Worm (Caenorhabditis elegans): ENCODE data around the gene F11D11.21.

F11D11.21 gene

DNA sequence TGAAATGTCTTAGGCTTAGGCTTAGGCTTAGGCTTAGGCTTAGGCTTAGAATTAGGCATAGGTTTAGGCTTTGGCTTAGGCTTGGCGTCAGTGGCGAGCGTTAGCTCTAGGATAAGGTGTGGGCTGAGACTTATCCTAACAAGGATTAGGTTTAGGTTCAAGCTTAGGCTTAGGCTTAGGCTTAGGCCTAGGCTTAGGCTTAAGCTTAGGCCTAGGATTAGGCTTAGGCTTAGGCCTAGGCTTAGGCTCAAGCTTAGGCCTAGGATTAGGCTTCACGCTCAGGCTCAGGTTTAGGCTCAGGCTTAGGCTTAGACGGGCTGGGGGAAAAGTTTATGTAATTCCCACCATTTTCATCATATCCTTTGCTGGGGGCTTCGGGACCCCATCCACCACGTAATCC, 16.4 kb downstream of the F11D11.21 start:
- no peak for TF ChIP-seq ceh-82 (tag; optimal IDR thresholded peaks at IDR 0.05)
- no peak for TF ChIP-seq gmeb-1 (tag; optimal IDR thresholded peaks at IDR 0.05)
- TF ChIP-seq lin-13 (GFP tag; optimal IDR thresholded peaks at IDR 0.05): no peak
- TF ChIP-seq zag-1 (tag; optimal IDR thresholded peaks at IDR 0.05): no peak
- TF ChIP-seq nhr-6 (tag; optimal IDR thresholded peaks at IDR 0.05): no peak
- no peak for TF ChIP-seq F13H6.1 (tag; optimal IDR thresholded peaks at IDR 0.05)
- no peak for TF ChIP-seq unc-62 (GFP tag; optimal IDR thresholded peaks at IDR 0.05)
- no peak for TF ChIP-seq crh-2 (tag; optimal IDR thresholded peaks at IDR 0.05)
- TF ChIP-seq ceh-16 (tag; optimal IDR thresholded peaks at IDR 0.05): no peak
- TF ChIP-seq ZK546.5 (tag; optimal IDR thresholded peaks at IDR 0.05): no peak
- TF ChIP-seq R02D3.7 (tag; optimal IDR thresholded peaks at IDR 0.05): no peak
- TF ChIP-seq aly-2 (tag; optimal IDR thresholded peaks at IDR 0.05): no peak
- TF ChIP-seq sma-3 (GFP tag; optimal IDR thresholded peaks at IDR 0.05): no peak
- no peak for TF ChIP-seq Y55F3AM.14 (GFP tag; optimal IDR thresholded peaks at IDR 0.05)
- no peak for TF ChIP-seq ztf-1 (GFP tag; conservative IDR thresholded peaks at IDR 0.05)
- TF ChIP-seq lin-39 (tag; optimal IDR thresholded peaks at IDR 0.05): no peak
- no peak for TF ChIP-seq ztf-4 (tag; optimal IDR thresholded peaks at IDR 0.05)
- no peak for TF ChIP-seq nhr-23 (tag; optimal IDR thresholded peaks at IDR 0.05)

DNA sequence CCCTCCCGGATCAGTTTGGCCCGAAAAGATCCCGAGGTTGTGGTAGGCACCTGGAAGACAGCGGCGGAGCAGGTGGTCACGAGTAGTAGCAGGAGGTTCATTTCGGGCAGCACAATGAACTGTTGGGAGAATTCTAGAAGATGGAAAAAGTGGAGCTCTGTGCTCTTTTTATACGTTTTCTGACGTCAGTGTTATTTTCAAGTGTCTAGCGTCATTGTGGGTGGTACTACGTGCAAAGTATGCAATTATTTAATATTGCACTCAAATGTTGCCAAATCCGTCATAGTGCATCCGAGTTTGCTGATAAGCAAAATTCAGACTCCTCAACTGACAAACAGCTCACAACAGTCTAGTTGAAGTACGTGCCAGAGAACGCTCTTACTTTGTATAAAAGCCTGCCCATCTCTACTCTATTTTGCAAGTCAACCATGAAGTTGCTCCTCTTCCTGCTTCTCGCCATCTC, 18.7 kb downstream of the F11D11.21 start, which contains the start of the genes asp-18 and scl-19:
asp-18 (minus strand) TSS at position 101 of the 463 bp plus-strand sequence.
scl-19 (plus strand) TSS at position 413 of the 463 bp plus-strand sequence.
- no peak for TF ChIP-seq egl-27 (tag; optimal IDR thresholded peaks at IDR 0.05)

DNA sequence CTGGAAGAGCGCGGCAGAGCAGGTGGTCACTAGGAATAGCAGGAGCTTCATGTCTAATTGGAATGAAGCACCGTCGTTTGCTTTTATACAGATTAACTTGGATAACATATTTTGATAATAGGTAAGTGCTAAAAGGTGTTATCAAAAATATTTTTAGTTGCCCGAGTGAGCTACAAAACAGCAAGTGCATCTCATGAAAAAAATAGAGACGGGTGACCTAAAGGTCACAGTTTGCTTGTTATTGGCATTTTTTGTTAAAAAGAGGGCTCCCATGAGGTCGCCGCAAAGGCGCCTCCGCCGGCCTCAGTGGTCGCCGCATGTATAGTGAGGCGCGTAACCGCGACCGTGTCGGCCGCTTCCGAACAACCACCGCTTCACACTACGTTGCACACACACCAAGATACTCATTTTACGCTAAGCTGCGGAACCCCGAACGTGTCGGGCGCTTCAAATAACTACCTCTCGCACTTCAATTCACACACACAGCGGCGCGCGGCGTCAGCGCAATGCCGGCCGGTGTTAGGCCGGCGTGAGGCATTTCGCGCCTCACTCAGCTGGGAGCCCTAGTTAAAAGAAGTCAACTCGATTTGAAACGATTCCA, 20.9 kb downstream of the F11D11.21 start, which contains the start of gene asp-19:
asp-19 (minus strand) TSS at position 51 of the 601 bp plus-strand sequence.
- TF ChIP-seq skn-1 (tag; optimal IDR thresholded peaks at IDR 0.05) (no peak), sma-9 (GFP tag; optimal IDR thresholded peaks at IDR 0.05) (no peak), sma-9 (tag; optimal IDR thresholded peaks at IDR 0.05) (no peak), unc-39 (tag; optimal IDR thresholded peaks at IDR 0.05) (no peak), R02D3.7 (tag; optimal IDR thresholded peaks at IDR 0.05) (no peak), lsy-2 (tag; optimal IDR thresholded peaks at IDR 0.05) (no peak), mbf-1 (tag; optimal IDR thresholded peaks at IDR 0.05) (no peak), ceh-82 (tag; optimal IDR thresholded peaks at IDR 0.05) (no peak), mdl-1 (tag; optimal IDR thresholded peaks at IDR 0.05) (no peak), aly-2 (tag; optimal IDR thresholded peaks at IDR 0.05) (no peak), nhr-23 (tag; optimal IDR thresholded peaks at IDR 0.05) (no peak), nhr-77 (tag; optimal IDR thresholded peaks at IDR 0.05) (no peak), unc-55 (GFP tag; optimal IDR thresholded peaks at IDR 0.05) (no peak)

DNA sequence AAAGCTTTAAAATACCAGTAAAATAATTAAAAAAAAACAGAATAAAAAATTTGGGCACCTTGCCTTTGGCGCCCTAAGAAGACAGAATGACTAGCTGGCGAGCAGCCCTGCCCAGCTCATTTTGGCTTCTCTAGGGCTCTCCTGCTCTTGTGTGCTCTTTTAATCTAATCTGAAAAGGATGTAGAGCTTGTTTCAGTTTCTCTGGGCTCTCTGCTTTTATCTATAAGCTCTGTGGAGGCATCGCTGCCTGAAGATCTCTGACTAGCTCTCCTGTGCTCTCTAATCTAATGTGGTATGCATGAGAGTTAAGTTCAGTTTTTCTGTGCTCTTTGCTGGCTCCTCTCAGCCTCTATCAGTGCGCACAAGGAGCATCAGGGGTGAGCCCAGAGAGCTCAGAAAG, 24.5 kb downstream of the F11D11.21 start:
- TF ChIP-seq mbf-1 (tag; optimal IDR thresholded peaks at IDR 0.05): no peak
- peak; percentile 23 for TF ChIP-seq unc-55 (GFP tag; optimal IDR thresholded peaks at IDR 0.05)
- TF ChIP-seq C34F6.9 (tag; optimal IDR thresholded peaks at IDR 0.05): peak; percentile 21

- TF ChIP-seq ztf-11 (tag; optimal IDR thresholded peaks at IDR 0.05): no peak
Observed at ce11 chrV:18724076-18724475, 26.3 kb downstream of the F11D11.21 start.

DNA sequence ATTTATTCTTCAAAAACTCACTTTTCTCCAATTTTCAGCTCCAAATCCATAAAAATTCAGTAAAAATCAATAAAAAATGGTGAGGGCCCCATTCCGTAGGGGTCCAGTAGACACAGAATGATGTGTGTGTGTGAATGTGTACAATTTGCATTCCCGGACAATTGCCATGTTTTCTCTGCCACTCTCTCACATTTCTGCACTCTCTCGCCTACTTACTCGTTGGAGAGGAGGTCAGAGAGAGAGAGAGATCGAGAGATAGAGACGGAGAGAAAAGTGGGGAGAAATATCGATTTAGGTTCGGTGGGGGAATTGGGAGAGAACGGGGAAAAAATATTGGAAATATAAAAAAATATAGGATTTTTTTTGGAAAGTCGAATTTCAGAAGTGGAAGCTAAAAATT, 26.7 kb downstream of the F11D11.21 start:
- no peak for TF ChIP-seq ztf-11 (tag; optimal IDR thresholded peaks at IDR 0.05)
- TF ChIP-seq lin-11 (tag; optimal IDR thresholded peaks at IDR 0.05): no peak
- peak; percentile 93 for TF ChIP-seq C34F6.9 (tag; optimal IDR thresholded peaks at IDR 0.05)
- TF ChIP-seq nhr-237 (tag; optimal IDR thresholded peaks at IDR 0.05): no peak
- peak; percentile 46 for TF ChIP-seq sem-4 (tag; optimal IDR thresholded peaks at IDR 0.05)
- TF ChIP-seq nhr-25 (tag; optimal IDR thresholded peaks at IDR 0.05): peak; percentile 74
- no peak for TF ChIP-seq lin-39 (tag; optimal IDR thresholded peaks at IDR 0.05)
- TF ChIP-seq zag-1 (tag; optimal IDR thresholded peaks at IDR 0.05): peak; percentile 72
- no peak for TF ChIP-seq unc-39 (tag; optimal IDR thresholded peaks at IDR 0.05)
- no peak for TF ChIP-seq dmd-4 (tag; optimal IDR thresholded peaks at IDR 0.05)
- TF ChIP-seq peb-1 (tag; optimal IDR thresholded peaks at IDR 0.05): no peak
- TF ChIP-seq nhr-10 (tag; optimal IDR thresholded peaks at IDR 0.05): no peak
- peak; percentile 79 for TF ChIP-seq lin-13 (GFP tag; optimal IDR thresholded peaks at IDR 0.05)
- TF ChIP-seq mbf-1 (tag; optimal IDR thresholded peaks at IDR 0.05): no peak
- TF ChIP-seq nhr-129 (tag; optimal IDR thresholded peaks at IDR 0.05): peak; percentile 83
- TF ChIP-seq ztf-1 (GFP tag; conservative IDR thresholded peaks at IDR 0.05): no peak
- TF ChIP-seq mdl-1 (tag; optimal IDR thresholded peaks at IDR 0.05): peak; percentile 16 to 66
- TF ChIP-seq nhr-6 (tag; optimal IDR thresholded peaks at IDR 0.05): peak; percentile 67
- TF ChIP-seq elt-3 (tag; optimal IDR thresholded peaks at IDR 0.05): no peak
- no peak for TF ChIP-seq ceh-16 (tag; optimal IDR thresholded peaks at IDR 0.05)
- TF ChIP-seq nhr-21 (tag; optimal IDR thresholded peaks at IDR 0.05): peak; percentile 58
- no peak for TF ChIP-seq ztf-4 (tag; optimal IDR thresholded peaks at IDR 0.05)
- TF ChIP-seq nhr-11 (tag; optimal IDR thresholded peaks at IDR 0.05): no peak
- TF ChIP-seq unc-55 (GFP tag; optimal IDR thresholded peaks at IDR 0.05): peak; percentile 76
- peak; percentile 72 to 92 for TF ChIP-seq lsy-2 (tag; optimal IDR thresholded peaks at IDR 0.05)
- peak; percentile 87 for TF ChIP-seq mab-5 (tag; optimal IDR thresholded peaks at IDR 0.05)

Measured in whole organism, L2 larva.